Worm (Caenorhabditis elegans) whole organism, L2 larva: ENCODE measurements around the gene col-180.

ENCODE experiments used
- C34F6.9 ChIP-seq: fragments of 150-350 bp; optimal IDR thresholded peaks from 2 replicates; lab custom pipeline; 2014; ENCODE audit warnings: missing biosample characterization, missing genetic modification characterization
- ZK546.5 ChIP-seq: sonication (generic microtip); optimal IDR thresholded peaks from 2 replicates; lab custom pipeline; 2017; ENCODE audit warnings: missing biosample characterization, missing genetic modification characterization
- ama-1 ChIP-seq: fragments of 150-350 bp; optimal IDR thresholded peaks from 2 replicates; lab custom pipeline; 2018; ENCODE audit warnings: inconsistent platforms
- elt-1 ChIP-seq: fragments of 150-350 bp; optimal IDR thresholded peaks from 2 replicates; lab custom pipeline; 2014; ENCODE audit warnings: missing biosample characterization, missing genetic modification characterization
- lin-13 ChIP-seq: fragments of 150-350 bp; optimal IDR thresholded peaks from 2 replicates; lab custom pipeline; 2014; ENCODE audit warnings: missing biosample characterization, missing genetic modification reagents, missing genetic modification characterization
- mbf-1 ChIP-seq: sonication (generic microtip); optimal IDR thresholded peaks from 2 replicates; lab custom pipeline; 2017; ENCODE audit warnings: missing biosample characterization, missing genetic modification characterization
- mdl-1 ChIP-seq, 2 experiments: fragments of 150-350 bp in 1 of 2; sonication (generic microtip) in 1 of 2; optimal IDR thresholded peaks; 2 replicates each; lab custom pipeline; 2017; ENCODE audit warnings: missing biosample characterization in 2 of 2, missing genetic modification characterization in 2 of 2
- nhr-11 ChIP-seq: fragments of 150-350 bp; optimal IDR thresholded peaks from 2 replicates; lab custom pipeline; 2014; ENCODE audit warnings: missing biosample characterization, missing genetic modification characterization
- nhr-12 ChIP-seq: fragments of 150-350 bp; optimal IDR thresholded peaks from 2 replicates; lab custom pipeline; 2014; ENCODE audit warnings: missing biosample characterization, missing genetic modification characterization
- nhr-21 ChIP-seq: fragments of 150-350 bp; optimal IDR thresholded peaks from 2 replicates; lab custom pipeline; 2014; ENCODE audit warnings: missing biosample characterization, missing genetic modification characterization
- ztf-11 ChIP-seq: sonication (generic microtip); optimal IDR thresholded peaks from 2 replicates; lab custom pipeline; 2017; ENCODE audit warnings: missing biosample characterization, missing genetic modification characterization

DNA sequence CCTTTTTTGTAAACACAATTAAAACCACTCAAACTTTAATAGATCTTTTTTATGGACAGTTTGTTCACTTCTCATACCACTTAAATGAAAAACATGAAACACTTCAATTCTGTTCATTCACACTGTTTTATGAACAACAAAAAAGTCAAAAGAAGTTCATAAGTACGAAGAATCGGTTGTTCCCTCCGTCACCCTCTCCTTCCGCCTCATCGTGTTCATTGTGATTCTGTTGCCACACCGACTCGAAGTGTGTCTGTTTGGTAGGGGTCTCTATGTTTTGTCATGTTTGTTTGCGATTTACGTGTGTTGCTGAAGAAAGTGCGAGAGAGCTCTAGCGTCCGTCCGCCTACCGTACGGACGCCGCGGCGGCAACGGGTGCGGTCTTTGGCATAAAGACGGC lies 46.7 kb upstream of the col-180 start, which contains the start of gene lact-7:
- no peak for TF ChIP-seq elt-1 (tag; lab: Kevin White, UChicago)
- no peak for TF ChIP-seq nhr-21
- no peak for TF ChIP-seq lin-13
- TF ChIP-seq C34F6.9 = no peak
- no peak for TF ChIP-seq ama-1 (lab: Kevin White, UChicago)
- TF ChIP-seq nhr-12 (tag; lab: Kevin White, UChicago) = no peak
- TF ChIP-seq nhr-11 = no peak
- no peak for TF ChIP-seq mbf-1 (tag; lab: Kevin White, UChicago)
- TF ChIP-seq ztf-11 (tag; lab: Kevin White, UChicago) = no peak
- no peak for TF ChIP-seq ZK546.5 (tag; lab: Kevin White, UChicago)
- TF ChIP-seq mdl-1 (tag; optimal IDR thresholded peaks at IDR 0.05; lab: Kevin White, UChicago) = no peak
